Worm (Caenorhabditis elegans): ENCODE data around the gene idpa-2.

DNA sequence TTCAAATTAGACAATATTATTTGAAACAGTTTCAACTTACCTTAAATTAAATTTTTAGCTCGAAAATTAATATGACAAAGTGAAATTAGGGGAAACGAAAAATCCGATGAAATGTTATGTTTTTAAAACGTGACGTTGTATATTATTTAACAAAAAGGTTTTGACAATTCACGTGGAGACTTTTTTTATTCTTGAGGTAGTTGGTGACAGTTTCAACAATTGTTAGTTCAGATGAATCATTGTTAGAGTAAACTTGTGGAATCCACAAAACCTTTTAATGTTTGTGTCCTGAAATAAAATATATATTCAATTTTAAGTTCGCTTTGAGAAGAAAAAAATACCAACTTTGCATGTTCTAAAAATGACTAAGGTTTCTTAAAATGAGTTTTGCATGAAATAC lies 33.0 kb downstream of the idpa-2 start, which contains the start of gene fut-1:
- no peak for TF ChIP-seq him-1 (tag; optimal IDR thresholded peaks at IDR 0.05)
- TF ChIP-seq dao-5 (tag; optimal IDR thresholded peaks at IDR 0.05) = no peak

All from whole organism, L4/young adult.